Worm (Caenorhabditis elegans) whole organism, young adult: ENCODE measurements around the gene F38B7.2.

Experiments
- C06A6.2 ChIP-seq: fragments of 200-800 bp; sonication (Bioruptor generic); conservative IDR thresholded peaks from 2 replicates; pipeline ENCODE4 v1.3.6; 2022; ENCODE audit warnings: missing genetic modification characterization, missing compliant biosample characterization
- D2030.7 ChIP-seq: fragments of 200-800 bp; sonication (Bioruptor generic); IDR thresholded peaks from 2 replicates; pipeline ENCODE4 v1.3.6; 2022; ENCODE audit warnings: missing genetic modification reagents, missing genetic modification characterization, missing compliant biosample characterization
- F10E7.11 ChIP-seq: sonication (generic microtip); optimal IDR thresholded peaks from 2 replicates; lab custom pipeline; 2017; ENCODE audit warnings: mild to moderate bottlenecking, missing genetic modification characterization, moderate library complexity, missing compliant biosample characterization
- F23B12.7 ChIP-seq: sonication (generic microtip); optimal IDR thresholded peaks from 2 replicates; lab custom pipeline; 2017; ENCODE audit warnings: missing genetic modification characterization, mild to moderate bottlenecking, missing compliant biosample characterization, antibody characterized with exemption, moderate library complexity; ENCODE audit not compliant: insufficient read depth
- F37B4.10 ChIP-seq: fragments of 200-800 bp; sonication (Bioruptor generic); IDR thresholded peaks from 2 replicates; pipeline ENCODE4 v1.3.6; 2022; ENCODE audit warnings: missing genetic modification characterization, missing compliant biosample characterization
- F39B2.1 ChIP-seq: fragments of 200-800 bp; sonication (Bioruptor generic); IDR thresholded peaks from 2 replicates; pipeline ENCODE4 v1.3.6; 2022; ENCODE audit warnings: missing genetic modification reagents, missing genetic modification characterization, missing compliant biosample characterization
- Y53G8AR.9 ChIP-seq: fragments of 200-800 bp; sonication (Bioruptor generic); conservative IDR thresholded peaks from 2 replicates; pipeline ENCODE4 v1.3.6; 2022; ENCODE audit warnings: missing genetic modification reagents, missing genetic modification characterization, missing compliant biosample characterization
- Y67H2A.10 ChIP-seq: fragments of 200-800 bp; sonication (Bioruptor generic); conservative IDR thresholded peaks from 2 replicates; pipeline ENCODE4 v1.3.6; 2022; ENCODE audit warnings: missing genetic modification reagents, missing genetic modification characterization, missing compliant biosample characterization
- Y95B8A.8 ChIP-seq: fragments of 200-800 bp; sonication (Bioruptor generic); IDR thresholded peaks from 2 replicates; pipeline ENCODE4 v1.3.6; 2022; ENCODE audit warnings: missing genetic modification reagents, missing genetic modification characterization, missing compliant biosample characterization
- ZK185.1 ChIP-seq: sonication (generic microtip); optimal IDR thresholded peaks from 2 replicates; lab custom pipeline; 2016; ENCODE audit warnings: mild to moderate bottlenecking, missing genetic modification characterization, missing compliant biosample characterization; ENCODE audit not compliant: poor library complexity, severe bottlenecking
- akir-1 ChIP-seq: fragments of 200-800 bp; sonication (Bioruptor generic); optimal IDR thresholded peaks from 2 replicates; lab custom pipeline; 2018; ENCODE audit warnings: mild to moderate bottlenecking, missing genetic modification characterization, moderate library complexity, missing compliant biosample characterization
- ama-1 ChIP-seq, 3 experiments: fragments of 150-350 bp in 1 of 3; sonication (generic microtip) in 2 of 3; optimal IDR thresholded peaks; 2 replicates each; lab custom pipeline; 2014 to 2018; ENCODE audit warnings: missing biosample characterization in 2 of 3, missing genetic modification characterization in 2 of 3, missing genetic modification reagents in 2 of 3
- aptf-3 ChIP-seq: fragments of 200-800 bp; sonication (Bioruptor generic); IDR thresholded peaks from 2 replicates; pipeline ENCODE4 v1.3.6; 2022; ENCODE audit warnings: missing genetic modification characterization, missing compliant biosample characterization
- attf-3 ChIP-seq: fragments of 200-800 bp; sonication (Bioruptor generic); conservative IDR thresholded peaks from 2 replicates; pipeline ENCODE4 v1.3.6; 2022; ENCODE audit warnings: missing genetic modification reagents, missing genetic modification characterization, missing compliant biosample characterization
- attf-5 ChIP-seq: fragments of 200-800 bp; sonication (Bioruptor generic); optimal IDR thresholded peaks from 2 replicates; lab custom pipeline; 2018; ENCODE audit warnings: mild to moderate bottlenecking, missing genetic modification characterization, missing compliant biosample characterization
- cebp-1 ChIP-seq, 2 experiments: fragments of 200-800 bp in 1 of 2; sonication (Bioruptor generic) in 1 of 2; sonication (generic microtip) in 1 of 2; IDR thresholded peaks in 1 of 2; optimal IDR thresholded peaks in 1 of 2; 2 replicates each; pipeline versions ENCODE4 v1.3.6 to Lab custom; 2017 to 2022; ENCODE audit warnings: missing compliant biosample characterization in 2 of 2, missing genetic modification characterization in 2 of 2, mild to moderate bottlenecking in 1 of 2, missing genetic modification reagents in 1 of 2, moderate library complexity in 1 of 2
- ceh-27 ChIP-seq: fragments of 200-800 bp; sonication (Bioruptor generic); optimal IDR thresholded peaks from 2 replicates; lab custom pipeline; 2018; ENCODE audit warnings: mild to moderate bottlenecking, missing genetic modification characterization, moderate library complexity, missing compliant biosample characterization
- ceh-40 ChIP-seq: fragments of 200-800 bp; sonication (Bioruptor generic); IDR thresholded peaks from 2 replicates; pipeline ENCODE4 v1.3.6; 2022; ENCODE audit warnings: missing genetic modification characterization, missing compliant biosample characterization
- ceh-58 ChIP-seq: fragments of 200-800 bp; sonication (Bioruptor generic); IDR thresholded peaks from 2 replicates; pipeline ENCODE4 v1.3.6; 2022; ENCODE audit warnings: missing genetic modification characterization, missing compliant biosample characterization
- ceh-91 ChIP-seq: fragments of 200-800 bp; sonication (Bioruptor generic); IDR thresholded peaks from 2 replicates; pipeline ENCODE4 v1.3.6; 2022; ENCODE audit warnings: missing genetic modification reagents, missing genetic modification characterization, missing compliant biosample characterization
- efl-1 ChIP-seq: fragments of 150-350 bp; optimal IDR thresholded peaks from 2 replicates; lab custom pipeline; 2014; ENCODE audit warnings: missing biosample characterization, missing genetic modification reagents, missing genetic modification characterization
- ets-4 ChIP-seq: fragments of 200-800 bp; sonication (Bioruptor generic); optimal IDR thresholded peaks from 2 replicates; lab custom pipeline; 2018; ENCODE audit warnings: mild to moderate bottlenecking, missing genetic modification characterization, missing compliant biosample characterization
- hlh-12 ChIP-seq: sonication (generic microtip); optimal IDR thresholded peaks from 2 replicates; lab custom pipeline; 2016; ENCODE audit warnings: missing genetic modification characterization, missing compliant biosample characterization
- lin-26 ChIP-seq: fragments of 200-800 bp; sonication (Bioruptor generic); IDR thresholded peaks from 2 replicates; pipeline ENCODE4 v1.3.6; 2022; ENCODE audit warnings: missing genetic modification reagents, missing genetic modification characterization, missing compliant biosample characterization
- lin-40 ChIP-seq: sonication (generic microtip); optimal IDR thresholded peaks from 2 replicates; lab custom pipeline; 2016; ENCODE audit warnings: missing genetic modification characterization, mild to moderate bottlenecking, missing compliant biosample characterization, missing genotype, missing genetic modification reagents
- mes-4 ChIP-seq: sonication (generic microtip); optimal IDR thresholded peaks from 2 replicates; lab custom pipeline; 2016; ENCODE audit warnings: missing genotype, missing genetic modification characterization, missing compliant biosample characterization
- nhr-120 ChIP-seq: fragments of 200-800 bp; sonication (Bioruptor generic); IDR thresholded peaks from 2 replicates; pipeline ENCODE4 v1.3.6; 2022; ENCODE audit warnings: missing genetic modification characterization, missing compliant biosample characterization
- nhr-80 ChIP-seq: sonication (generic microtip); optimal IDR thresholded peaks from 2 replicates; lab custom pipeline; 2016; ENCODE audit warnings: missing genetic modification characterization, missing compliant biosample characterization
- nhr-90 ChIP-seq: sonication (generic microtip); optimal IDR thresholded peaks from 2 replicates; lab custom pipeline; 2016; ENCODE audit warnings: missing genotype, mild to moderate bottlenecking, missing genetic modification characterization, missing compliant biosample characterization
- pbrm-1 ChIP-seq: fragments of 200-800 bp; sonication (Bioruptor generic); IDR thresholded peaks from 2 replicates; pipeline ENCODE4 v1.3.6; 2022; ENCODE audit warnings: missing genetic modification reagents, missing genetic modification characterization, missing compliant biosample characterization
- somi-1 ChIP-seq: fragments of 200-800 bp; sonication (Bioruptor generic); optimal IDR thresholded peaks from 2 replicates; lab custom pipeline; 2018; ENCODE audit warnings: mild to moderate bottlenecking, missing genetic modification characterization, missing compliant biosample characterization
- tlf-1 ChIP-seq: fragments of 200-800 bp; sonication (Bioruptor generic); optimal IDR thresholded peaks from 2 replicates; lab custom pipeline; 2018; ENCODE audit warnings: mild to moderate bottlenecking, missing genetic modification characterization, missing compliant biosample characterization
- zfh-2 ChIP-seq: fragments of 200-800 bp; sonication (Bioruptor generic); conservative IDR thresholded peaks from 2 replicates; pipeline ENCODE4 v1.3.6; 2022; ENCODE audit warnings: missing genetic modification reagents, missing genetic modification characterization, missing compliant biosample characterization
- ztf-26 ChIP-seq: sonication (generic microtip); optimal IDR thresholded peaks from 2 replicates; lab custom pipeline; 2017; ENCODE audit warnings: missing genetic modification characterization, missing compliant biosample characterization

F38B7.2 gene

ce11 chrV:11531831-11532534, 11.8 kb upstream of the F38B7.2 start (continued):
- peak; percentile 7 for TF ChIP-seq F23B12.7 (tag; lab: Kevin White, UChicago)
- peak; percentile 79 for TF ChIP-seq attf-5 (GFP tag; lab: Kevin White, UChicago)
- TF ChIP-seq nhr-80 (tag; lab: Kevin White, UChicago): peak; percentile 98
- no peak for TF ChIP-seq D2030.7 (GFP tag; lab: Robert Waterston, UW)
- no peak for TF ChIP-seq F37B4.10 (GFP tag; lab: Robert Waterston, UW)
- no peak for TF ChIP-seq attf-3 (GFP tag; lab: Robert Waterston, UW)
- TF ChIP-seq ets-4 (GFP tag; lab: Kevin White, UChicago): peak; percentile 28
- TF ChIP-seq lin-26 (GFP tag; lab: Robert Waterston, UW): 0 out of 2 replicates have a peak, but pooled peaks have one; percentile 49
- peak; percentile 40 for TF ChIP-seq ZK185.1 (tag; lab: Kevin White, UChicago)
- peak; percentile 42 for TF ChIP-seq tlf-1 (GFP tag; lab: Kevin White, UChicago)
- TF ChIP-seq ztf-26 (tag; lab: Kevin White, UChicago): peak; percentile 70
- TF ChIP-seq Y67H2A.10: 0 out of 2 replicates have a peak, but pooled peaks have one; percentile 38
- TF ChIP-seq nhr-90 (tag; lab: Kevin White, UChicago): peak; percentile 84
- peak; percentile 78 for TF ChIP-seq lin-40 (tag; lab: Kevin White, UChicago)
- TF ChIP-seq somi-1 (GFP tag; lab: Kevin White, UChicago): peak; percentile 88
- TF ChIP-seq ceh-27 (GFP tag; lab: Kevin White, UChicago): peak; percentile 32

ce11 chrV:11532535-11532853, 11.3 kb upstream of the F38B7.2 start:
- peak; percentile 52 for TF ChIP-seq ama-1 (optimal IDR thresholded peaks at IDR 0.05; lab: Kevin White, UChicago)
- no peak for TF ChIP-seq ama-1 (GFP tag; optimal IDR thresholded peaks at IDR 0.05; lab: Kevin White, UChicago)
- TF ChIP-seq C06A6.2: 0 out of 2 replicates have a peak, but pooled peaks have one; percentile 7
- no peak for TF ChIP-seq cebp-1 (GFP tag; IDR thresholded peaks at IDR 0.05; lab: Robert Waterston, UW)
- TF ChIP-seq cebp-1 (tag; optimal IDR thresholded peaks at IDR 0.05; lab: Kevin White, UChicago): peak; percentile 22
- 0 out of 2 replicates have a peak, but pooled peaks have one; percentile 2 for TF ChIP-seq Y53G8AR.9
- peak; percentile 23 for TF ChIP-seq attf-5 (GFP tag; lab: Kevin White, UChicago)
- TF ChIP-seq ceh-40 (GFP tag; lab: Robert Waterston, UW): no peak
- TF ChIP-seq nhr-120 (GFP tag; lab: Robert Waterston, UW): no peak
- no peak for TF ChIP-seq hlh-12 (tag; lab: Kevin White, UChicago)
- TF ChIP-seq lin-26 (GFP tag; lab: Robert Waterston, UW): no peak
- peak; percentile 49 for TF ChIP-seq nhr-80 (tag; lab: Kevin White, UChicago)

ce11 chrV:11532964-11533363, 10.8 kb upstream of the F38B7.2 start:
- 0 out of 2 replicates have a peak, but pooled peaks have one; percentile 37 for TF ChIP-seq C06A6.2
- TF ChIP-seq zfh-2 (GFP tag; lab: Robert Waterston, UW): peak; percentile 82
- no peak for TF ChIP-seq cebp-1 (GFP tag; IDR thresholded peaks at IDR 0.05; lab: Robert Waterston, UW)
- peak; percentile 16 for TF ChIP-seq cebp-1 (tag; optimal IDR thresholded peaks at IDR 0.05; lab: Kevin White, UChicago)
- TF ChIP-seq F23B12.7 (tag; lab: Kevin White, UChicago): no peak
- TF ChIP-seq ceh-27 (GFP tag; lab: Kevin White, UChicago): peak; percentile 27
- no peak for TF ChIP-seq aptf-3
- TF ChIP-seq nhr-120 (GFP tag; lab: Robert Waterston, UW): 0 out of 2 replicates have a peak, but pooled peaks have one; percentile 75
- no peak for TF ChIP-seq efl-1 (GFP tag; lab: Kevin White, UChicago)
- TF ChIP-seq F10E7.11 (tag; lab: Kevin White, UChicago): no peak
- TF ChIP-seq ceh-58 (GFP tag; lab: Robert Waterston, UW): 0 out of 2 replicates have a peak, but pooled peaks have one; percentile 33
- TF ChIP-seq pbrm-1: peak; percentile 49; the same call in 1 of the 2 replicates
- peak; percentile 74 for TF ChIP-seq akir-1 (GFP tag; lab: Kevin White, UChicago)
- 0 out of 2 replicates have a peak, but pooled peaks have one; percentile 23 for TF ChIP-seq ceh-91 (GFP tag; lab: Robert Waterston, UW)
- TF ChIP-seq Y95B8A.8: no peak
- 0 out of 2 replicates have a peak, but pooled peaks have one; percentile 19 for TF ChIP-seq Y53G8AR.9
- TF ChIP-seq mes-4 (tag; lab: Kevin White, UChicago): no peak
- TF ChIP-seq lin-26 (GFP tag; lab: Robert Waterston, UW): 0 out of 2 replicates have a peak, but pooled peaks have one; percentile 17
- no peak for TF ChIP-seq F39B2.1 (GFP tag; lab: Robert Waterston, UW)
